Worm (Caenorhabditis elegans): ENCODE measurements around the gene C49F5.6.

- no peak for TF ChIP-seq pag-3 (tag; optimal IDR thresholded peaks at IDR 0.05; ENCODE audit: borderline replicate concordance)
- TF ChIP-seq unc-42 (tag; optimal IDR thresholded peaks at IDR 0.05), result no peak
- no peak for TF ChIP-seq tbx-2 (tag; optimal IDR thresholded peaks at IDR 0.05)
- TF ChIP-seq pqm-1 (tag; optimal IDR thresholded peaks at IDR 0.05), result no peak
- no peak for TF ChIP-seq nfya-1 (tag; optimal IDR thresholded peaks at IDR 0.05)
These were observed 4.7 kb downstream of the C49F5.6 start for ce11 chrX:11992778-11993177.

All from whole organism, late embryonic.